Fruit fly (Drosophila melanogaster) whole organism, prepupa: ENCODE results near the gene Chpf.

Source experiments
- Blimp-1 ChIP-seq: fragments of 200-800 bp; sonication (Bioruptor generic); optimal IDR thresholded peaks from 3 replicates; lab custom pipeline; 2017; ENCODE audit warnings: missing biosample characterization, missing genetic modification characterization, mild to moderate bottlenecking, moderate library complexity, missing genetic modification reagents
- CG10631 ChIP-seq: fragments of 200-800 bp; sonication (Bioruptor generic); optimal IDR thresholded peaks from 2 replicates; lab custom pipeline; 2016; ENCODE audit warnings: missing biosample characterization, missing genetic modification characterization
- CG10669 ChIP-seq: fragments of 200-800 bp; sonication (Bioruptor generic); optimal IDR thresholded peaks from 3 replicates; lab custom pipeline; 2018; ENCODE audit warnings: missing biosample characterization, mild to moderate bottlenecking, missing genetic modification characterization, moderate library complexity
- CG11294 ChIP-seq: fragments of 200-800 bp; sonication (Bioruptor generic); IDR thresholded peaks from 2 replicates; pipeline ENCODE4 v1.3.6; 2022; ENCODE audit warnings: missing biosample characterization, missing genetic modification characterization
- CG15336 ChIP-seq: fragments of 200-800 bp; sonication (Bioruptor generic); IDR thresholded peaks from 2 replicates; pipeline ENCODE4 v1.3.6; 2022; ENCODE audit warnings: missing biosample characterization, missing genetic modification characterization
- CG1621 ChIP-seq: fragments of 200-800 bp; sonication (Bioruptor generic); optimal IDR thresholded peaks from 3 replicates; lab custom pipeline; 2018; ENCODE audit warnings: missing biosample characterization, mild to moderate bottlenecking, missing genetic modification characterization
- CG16779 ChIP-seq: fragments of 200-800 bp; sonication (Bioruptor generic); optimal IDR thresholded peaks from 3 replicates; lab custom pipeline; 2017; ENCODE audit warnings: missing biosample characterization, mild to moderate bottlenecking, missing genetic modification characterization
- CG3032 ChIP-seq: fragments of 200-800 bp; optimal IDR thresholded peaks from 2 replicates; lab custom pipeline; 2019; ENCODE audit warnings: missing biosample characterization, mild to moderate bottlenecking, missing genetic modification characterization, moderate library complexity
- CG31627 ChIP-seq: fragments of 200-800 bp; sonication (Bioruptor generic); optimal IDR thresholded peaks from 3 replicates; lab custom pipeline; 2016; ENCODE audit warnings: missing biosample characterization, missing genetic modification characterization
- CG32006 ChIP-seq: fragments of 200-800 bp; sonication (Bioruptor generic); optimal IDR thresholded peaks from 3 replicates; lab custom pipeline; 2017; ENCODE audit warnings: missing biosample characterization, mild to moderate bottlenecking, missing genetic modification characterization
- CG34406 ChIP-seq: fragments of 200-800 bp; sonication (Bioruptor generic); optimal IDR thresholded peaks from 3 replicates; lab custom pipeline; 2016; ENCODE audit warnings: missing biosample characterization, missing genetic modification characterization
- CG3919 ChIP-seq: fragments of 200-800 bp; sonication (Bioruptor generic); optimal IDR thresholded peaks from 3 replicates; lab custom pipeline; 2016; ENCODE audit warnings: missing biosample characterization, missing genetic modification characterization
- CG4318 ChIP-seq: fragments of 200-800 bp; sonication (Bioruptor generic); optimal IDR thresholded peaks from 3 replicates; lab custom pipeline; 2017; ENCODE audit warnings: missing biosample characterization, mild to moderate bottlenecking, missing genetic modification characterization
- CG6163 ChIP-seq: fragments of 200-800 bp; sonication (Bioruptor generic); IDR thresholded peaks from 3 replicates; pipeline ENCODE4 v1.3.6; 2022; ENCODE audit warnings: missing biosample characterization, missing genetic modification characterization
- CG6276 ChIP-seq: fragments of 200-800 bp; sonication (Bioruptor generic); optimal IDR thresholded peaks from 2 replicates; lab custom pipeline; 2017; ENCODE audit warnings: missing biosample characterization, mild to moderate bottlenecking, missing genetic modification characterization
- CG6854 ChIP-seq: fragments of 200-800 bp; sonication (Bioruptor generic); optimal IDR thresholded peaks from 2 replicates; lab custom pipeline; 2017; ENCODE audit warnings: missing biosample characterization, mild to moderate bottlenecking, missing genetic modification characterization
- CG7368 ChIP-seq: fragments of 200-800 bp; sonication (Bioruptor generic); optimal IDR thresholded peaks from 3 replicates; lab custom pipeline; 2016; ENCODE audit warnings: missing biosample characterization, missing genetic modification characterization
- CG8119 ChIP-seq: fragments of 200-800 bp; sonication (Bioruptor generic); IDR thresholded peaks from 3 replicates; pipeline ENCODE4 v1.3.6; 2022; ENCODE audit warnings: missing biosample characterization, missing genetic modification characterization
- CG8319 ChIP-seq: fragments of 200-800 bp; sonication (Bioruptor generic); optimal IDR thresholded peaks from 3 replicates; lab custom pipeline; 2016; ENCODE audit warnings: missing biosample characterization, missing genetic modification characterization
- Eip75B ChIP-seq: fragments of 200-800 bp; sonication (Bioruptor generic); optimal IDR thresholded peaks from 3 replicates; lab custom pipeline; 2016; ENCODE audit warnings: missing biosample characterization, missing genetic modification characterization
- Eip78C ChIP-seq: fragments of 200-800 bp; sonication (Bioruptor generic); peaks from one replicate; lab custom pipeline; 2016; ENCODE audit warnings: missing biosample characterization, missing genetic modification characterization
- Eip93F ChIP-seq: fragments of 200-800 bp; sonication (Bioruptor generic); optimal IDR thresholded peaks from 2 replicates; lab custom pipeline; 2016; ENCODE audit warnings: missing biosample characterization, mild to moderate bottlenecking, missing genetic modification characterization
- Ets21C ChIP-seq: fragments of 200-800 bp; sonication (Bioruptor generic); optimal IDR thresholded peaks from 3 replicates; lab custom pipeline; 2016; ENCODE audit warnings: missing biosample characterization, missing genetic modification characterization
- Gug ChIP-seq: fragments of 200-800 bp; sonication (Bioruptor generic); IDR thresholded peaks from 2 replicates; pipeline ENCODE4 v1.3.6; 2022; ENCODE audit warnings: missing biosample characterization, missing genetic modification characterization
- Hr4 ChIP-seq: fragments of 200-800 bp; sonication (Bioruptor generic); optimal IDR thresholded peaks from 3 replicates; lab custom pipeline; 2016; ENCODE audit warnings: missing biosample characterization, missing genetic modification characterization
- Lpt ChIP-seq: fragments of 200-800 bp; sonication (Bioruptor generic); optimal IDR thresholded peaks from 3 replicates; lab custom pipeline; 2016; ENCODE audit warnings: missing biosample characterization, missing genetic modification characterization
- Met ChIP-seq: fragments of 200-800 bp; sonication (Bioruptor generic); optimal IDR thresholded peaks from 3 replicates; lab custom pipeline; 2016; ENCODE audit warnings: missing biosample characterization, missing genetic modification characterization
- OdsH ChIP-seq: fragments of 200-800 bp; sonication (Bioruptor generic); optimal IDR thresholded peaks from 3 replicates; lab custom pipeline; 2016; ENCODE audit warnings: missing biosample characterization, missing genetic modification characterization
- Smox ChIP-seq: fragments of 200-800 bp; sonication (Bioruptor generic); optimal IDR thresholded peaks from 3 replicates; lab custom pipeline; 2016; ENCODE audit warnings: missing biosample characterization, missing genetic modification characterization
- Sox102F ChIP-seq: fragments of 200-800 bp; sonication (Bioruptor generic); optimal IDR thresholded peaks from 2 replicates; lab custom pipeline; 2016; ENCODE audit warnings: missing biosample characterization, mild to moderate bottlenecking, missing genetic modification characterization
- Sox14 ChIP-seq: fragments of 200-800 bp; sonication (Bioruptor generic); optimal IDR thresholded peaks from 3 replicates; lab custom pipeline; 2016; ENCODE audit warnings: missing biosample characterization, missing genetic modification characterization
- achi ChIP-seq: fragments of 200-800 bp; sonication (Bioruptor generic); optimal IDR thresholded peaks from 3 replicates; lab custom pipeline; 2016; ENCODE audit warnings: missing biosample characterization, missing genetic modification characterization
- acj6 ChIP-seq: fragments of 200-800 bp; sonication (Bioruptor generic); optimal IDR thresholded peaks from 3 replicates; lab custom pipeline; 2016; ENCODE audit warnings: missing biosample characterization, missing genetic modification characterization
- cyc ChIP-seq: fragments of 200-800 bp; sonication (Bioruptor generic); optimal IDR thresholded peaks from 3 replicates; lab custom pipeline; 2016; ENCODE audit warnings: missing biosample characterization, missing genetic modification characterization
- dac ChIP-seq: fragments of 200-800 bp; sonication (Bioruptor generic); optimal IDR thresholded peaks from 2 replicates; lab custom pipeline; 2017; ENCODE audit warnings: missing biosample characterization, mild to moderate bottlenecking, missing genetic modification characterization
- dsx ChIP-seq: fragments of 200-800 bp; optimal IDR thresholded peaks from 3 replicates; lab custom pipeline; 2019; ENCODE audit warnings: missing biosample characterization, mild to moderate bottlenecking, missing genetic modification characterization, moderate library complexity; ENCODE audit not compliant: poor library complexity, severe bottlenecking
- eg ChIP-seq: fragments of 200-800 bp; sonication (Bioruptor generic); IDR thresholded peaks from 3 replicates; pipeline ENCODE4 v1.3.6; 2022; ENCODE audit warnings: missing biosample characterization, missing genetic modification characterization
- esn ChIP-seq: fragments of 200-800 bp; sonication (Bioruptor generic); optimal IDR thresholded peaks from 2 replicates; lab custom pipeline; 2016; ENCODE audit warnings: missing biosample characterization, mild to moderate bottlenecking, missing genetic modification characterization, moderate library complexity
- fd85E ChIP-seq: fragments of 200-800 bp; sonication (Bioruptor generic); optimal IDR thresholded peaks from 3 replicates; lab custom pipeline; 2016; ENCODE audit warnings: missing biosample characterization, missing genetic modification characterization
- fkh ChIP-seq: fragments of 200-800 bp; sonication (Bioruptor generic); optimal IDR thresholded peaks from 3 replicates; lab custom pipeline; 2017; ENCODE audit warnings: missing biosample characterization, mild to moderate bottlenecking, missing genetic modification characterization, moderate library complexity
- lz ChIP-seq: fragments of 200-800 bp; sonication (Bioruptor generic); optimal IDR thresholded peaks from 3 replicates; lab custom pipeline; 2016; ENCODE audit warnings: missing biosample characterization, missing genetic modification characterization
- net ChIP-seq: fragments of 200-800 bp; sonication (Bioruptor generic); optimal IDR thresholded peaks from 3 replicates; lab custom pipeline; 2016; ENCODE audit warnings: missing biosample characterization, missing genetic modification characterization
- pdm3 ChIP-seq: fragments of 200-800 bp; sonication (Bioruptor generic); optimal IDR thresholded peaks from 3 replicates; lab custom pipeline; 2016; ENCODE audit warnings: missing biosample characterization, missing genetic modification characterization
- salr ChIP-seq, 2 experiments: fragments of 200-800 bp; sonication (Bioruptor generic); optimal IDR thresholded peaks; 3 replicates each; lab custom pipeline; 2016 to 2018; ENCODE audit warnings: missing biosample characterization in 2 of 2, missing genetic modification characterization in 2 of 2, mild to moderate bottlenecking in 1 of 2
- spab ChIP-seq: fragments of 200-800 bp; sonication (Bioruptor generic); optimal IDR thresholded peaks from 2 replicates; lab custom pipeline; 2017; ENCODE audit warnings: missing biosample characterization, mild to moderate bottlenecking, missing genetic modification characterization, missing genetic modification reagents
- ss ChIP-seq, 2 experiments: fragments of 200-800 bp; sonication (Bioruptor generic); optimal IDR thresholded peaks; 2 replicates in 1 of 2; 3 replicates in 1 of 2; lab custom pipeline; 2017 to 2018; ENCODE audit warnings: mild to moderate bottlenecking in 2 of 2, missing biosample characterization in 2 of 2, missing genetic modification characterization in 2 of 2, moderate library complexity in 1 of 2
- svp ChIP-seq: fragments of 200-800 bp; sonication (Bioruptor generic); peaks from one replicate; lab custom pipeline; 2016; ENCODE audit warnings: missing biosample characterization, missing genetic modification characterization
- topi ChIP-seq: fragments of 200-800 bp; sonication (Bioruptor generic); optimal IDR thresholded peaks from 3 replicates; lab custom pipeline; 2016; ENCODE audit warnings: missing biosample characterization, missing genetic modification characterization
- vri ChIP-seq: fragments of 200-800 bp; sonication (Bioruptor generic); optimal IDR thresholded peaks from 3 replicates; lab custom pipeline; 2016; ENCODE audit warnings: missing biosample characterization, mild to moderate bottlenecking, missing genetic modification characterization

Chpf gene

DNA sequence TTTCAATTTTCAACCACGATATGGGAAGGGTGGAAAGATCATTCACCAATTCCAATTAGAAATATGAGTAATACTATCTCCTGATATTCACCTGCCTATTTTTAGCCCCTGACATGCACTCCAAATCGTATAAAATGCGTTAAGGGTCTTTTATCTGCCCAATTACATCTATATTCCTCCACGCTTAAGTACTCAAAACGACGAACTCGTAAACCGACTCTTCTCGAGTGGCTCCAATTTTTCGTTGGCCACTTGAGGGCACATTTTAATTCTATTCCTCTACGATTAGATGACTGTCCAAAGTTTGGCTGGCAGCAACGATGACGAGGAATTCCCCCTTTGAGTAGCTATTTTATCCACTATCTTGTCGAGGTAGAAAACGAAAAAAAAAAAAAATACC is 10.4 kb downstream of the Chpf start:
- TF ChIP-seq CG31627 = no peak
- no peak for TF ChIP-seq CG7368
- TF ChIP-seq CG32006 = no peak
- no peak for TF ChIP-seq Blimp-1
- no peak for TF ChIP-seq eg (GFP tag; lab: Robert Waterston, UW)
- no peak for TF ChIP-seq OdsH (GFP tag; lab: Kevin White, UChicago)
- no peak for TF ChIP-seq CG6163 (GFP tag; lab: Robert Waterston, UW)
- TF ChIP-seq lz (GFP tag; lab: Kevin White, UChicago) = no peak
- TF ChIP-seq, all 60 proteins: peak for 0

DNA sequence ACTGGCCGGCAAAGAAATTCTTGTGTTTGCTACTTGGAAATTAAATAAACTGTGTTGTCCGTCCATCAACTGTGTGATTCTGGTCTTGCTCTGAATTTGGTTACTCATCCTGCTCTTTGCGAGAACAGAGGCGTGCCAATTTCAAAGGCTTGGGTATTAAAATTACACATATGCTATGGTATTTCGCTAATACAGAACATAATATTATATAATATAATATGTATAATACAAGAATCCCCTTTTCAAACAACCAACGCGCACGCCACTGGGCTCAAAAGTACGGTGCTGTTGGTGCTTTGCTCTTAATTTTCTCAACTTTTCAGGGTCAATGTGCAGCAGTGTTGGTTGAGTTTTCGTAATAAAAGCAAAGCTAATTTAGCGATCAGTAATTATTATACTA is 12.3 kb downstream of the Chpf start:
- TF ChIP-seq Eip78C (GFP tag; lab: Kevin White, UChicago) (peak; percentile 50), CG32006 (peak; percentile 64), cyc (GFP tag; lab: Kevin White, UChicago) (peak; percentile 43), dac (GFP tag; lab: Kevin White, UChicago) (no peak), esn (GFP tag; lab: Kevin White, UChicago) (peak; percentile 72), CG1621 (no peak), acj6 (GFP tag; lab: Kevin White, UChicago) (peak; percentile 67), lz (GFP tag; lab: Kevin White, UChicago) (peak; percentile 68), vri (peak; percentile 55), CG10631 (peak; percentile 66), spab (GFP tag; lab: Kevin White, UChicago) (peak; percentile 11), CG7368 (peak; percentile 34), Lpt (GFP tag; lab: Kevin White, UChicago) (peak; percentile 1), CG6276 (GFP tag; lab: Kevin White, UChicago) (peak; percentile 6), CG31627 (peak; percentile 41), Eip93F (GFP tag; lab: Kevin White, UChicago) (peak; percentile 42), dsx (peak; percentile 36), eg (GFP tag; lab: Robert Waterston, UW) (peak; percentile 81), CG10669 (peak; percentile 36), salr (GFP tag; optimal IDR thresholded peaks at IDR 0.05; lab: Kevin White, UChicago) (peak in 1 of 2 experiments; percentile 8), Blimp-1 (peak; percentile 48), CG34406 (GFP tag; lab: Kevin White, UChicago) (peak; percentile 72), Ets21C (GFP tag; lab: Kevin White, UChicago) (peak; percentile 27), Sox102F (GFP tag; lab: Kevin White, UChicago) (peak; percentile 59), Hr4 (no peak), Met (peak; percentile 43), CG8119 (GFP tag; lab: Robert Waterston, UW) (peak; percentile 55), OdsH (GFP tag; lab: Kevin White, UChicago) (peak; percentile 60), CG6163 (GFP tag; lab: Robert Waterston, UW) (peak; percentile 84), fd85E (GFP tag; lab: Kevin White, UChicago) (no peak), CG6854 (GFP tag; lab: Kevin White, UChicago) (peak; percentile 63), Gug (GFP tag; lab: Robert Waterston, UW) (peak; percentile 35; the same call in 1 of the 2 replicates), CG4318 (GFP tag; lab: Kevin White, UChicago) (no peak), CG15336 (GFP tag; lab: Robert Waterston, UW) (peak; percentile 65), CG16779 (no peak), CG8319 (GFP tag; lab: Kevin White, UChicago) (peak; percentile 26), Smox (GFP tag; lab: Kevin White, UChicago) (peak; percentile 42), topi (GFP tag; lab: Kevin White, UChicago) (peak; percentile 73), achi (GFP tag; lab: Kevin White, UChicago) (peak; percentile 69), net (GFP tag; lab: Kevin White, UChicago) (peak; percentile 50), CG3919 (peak; percentile 62), svp (peak; percentile 84), CG11294 (GFP tag; lab: Robert Waterston, UW) (peak; percentile 56; the same call in 1 of the 2 replicates), fkh (GFP tag; lab: Kevin White, UChicago) (peak; percentile 33), CG3032 (tag; lab: Kevin White, UChicago) (peak; percentile 52), pdm3 (GFP tag; lab: Kevin White, UChicago) (peak; percentile 40), Sox14 (GFP tag; lab: Kevin White, UChicago) (peak; percentile 24), Eip75B (peak; percentile 13), ss (GFP tag; optimal IDR thresholded peaks at IDR 0.05; lab: Kevin White, UChicago) (no peak)
